Worm (Caenorhabditis elegans) whole organism, midembryonic: ENCODE measurements around the gene unc-7.

Experiments used
- T22C8.4 ChIP-seq: fragments of 200-800 bp; sonication (Bioruptor generic); IDR thresholded peaks from 2 replicates; pipeline ENCODE4 v1.3.6; 2022; ENCODE audit warnings: missing genetic modification characterization, missing compliant biosample characterization
- cog-1 ChIP-seq: sonication (generic microtip); optimal IDR thresholded peaks from 2 replicates; lab custom pipeline; 2016; ENCODE audit warnings: missing genetic modification characterization, missing compliant biosample characterization
- flt-1 ChIP-seq: fragments of 200-800 bp; sonication (Bioruptor generic); IDR thresholded peaks from 2 replicates; pipeline ENCODE4 v1.3.6; 2022; ENCODE audit warnings: missing genetic modification characterization, missing compliant biosample characterization
- klf-2 ChIP-seq: fragments of 200-800 bp; sonication (Bioruptor generic); conservative IDR thresholded peaks from 2 replicates; pipeline ENCODE4 v1.3.6; 2022; ENCODE audit warnings: missing genetic modification reagents, missing genetic modification characterization, missing compliant biosample characterization
- med-1 ChIP-seq: sonication (generic microtip); optimal IDR thresholded peaks from 2 replicates; lab custom pipeline; 2017; ENCODE audit warnings: missing genetic modification characterization, mild to moderate bottlenecking, missing compliant biosample characterization, antibody characterized with exemption, missing genetic modification reagents; ENCODE audit not compliant: insufficient read depth
- ref-1 ChIP-seq: fragments of 200-800 bp; sonication (Bioruptor generic); conservative IDR thresholded peaks from 2 replicates; pipeline ENCODE4 v1.3.6; 2022; ENCODE audit warnings: missing genetic modification reagents, missing genetic modification characterization, missing compliant biosample characterization
- tab-1 ChIP-seq: fragments of 200-800 bp; sonication (Bioruptor generic); IDR thresholded peaks from 2 replicates; pipeline ENCODE4 v1.3.6; 2022; ENCODE audit warnings: missing genetic modification characterization, missing compliant biosample characterization
- ztf-23 ChIP-seq: fragments of 200-800 bp; sonication (Bioruptor generic); IDR thresholded peaks from 2 replicates; pipeline ENCODE4 v1.3.6; 2022; ENCODE audit warnings: missing genetic modification reagents, missing genetic modification characterization, missing compliant biosample characterization
- ztf-29 ChIP-seq: fragments of 200-800 bp; sonication (Bioruptor generic); IDR thresholded peaks from 2 replicates; pipeline ENCODE4 v1.3.6; 2022; ENCODE audit warnings: missing genetic modification reagents, missing genetic modification characterization, missing compliant biosample characterization

unc-7 gene

DNA sequence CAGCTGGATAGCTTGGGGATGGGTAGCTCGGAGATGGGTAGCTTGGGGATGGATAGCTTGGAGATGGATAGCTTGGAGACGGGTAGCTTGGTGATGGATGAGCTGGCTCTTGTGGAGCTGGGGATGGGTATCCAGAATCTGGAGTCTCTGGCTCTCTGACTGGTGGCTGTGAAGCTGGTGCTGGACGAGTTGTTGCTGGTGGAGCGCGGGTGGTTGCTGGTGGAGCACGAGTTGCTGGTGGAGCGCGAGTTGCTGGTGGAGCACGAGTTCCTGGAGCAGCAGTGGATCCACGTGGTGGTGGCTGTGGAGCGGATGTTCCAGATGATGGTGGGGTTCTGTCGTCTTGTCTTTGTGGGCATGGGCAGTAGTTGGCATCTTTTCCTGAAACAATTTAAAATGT, 27.7 kb upstream of the unc-7 start:
- TF ChIP-seq flt-1 (GFP tag; lab: Robert Waterston, UW) (no peak), T22C8.4 (GFP tag; lab: Robert Waterston, UW) (no peak), ref-1 (GFP tag; lab: Robert Waterston, UW) (no peak), cog-1 (no peak), ztf-29 (GFP tag; lab: Robert Waterston, UW) (no peak), klf-2 (GFP tag; lab: Robert Waterston, UW) (no peak)

DNA sequence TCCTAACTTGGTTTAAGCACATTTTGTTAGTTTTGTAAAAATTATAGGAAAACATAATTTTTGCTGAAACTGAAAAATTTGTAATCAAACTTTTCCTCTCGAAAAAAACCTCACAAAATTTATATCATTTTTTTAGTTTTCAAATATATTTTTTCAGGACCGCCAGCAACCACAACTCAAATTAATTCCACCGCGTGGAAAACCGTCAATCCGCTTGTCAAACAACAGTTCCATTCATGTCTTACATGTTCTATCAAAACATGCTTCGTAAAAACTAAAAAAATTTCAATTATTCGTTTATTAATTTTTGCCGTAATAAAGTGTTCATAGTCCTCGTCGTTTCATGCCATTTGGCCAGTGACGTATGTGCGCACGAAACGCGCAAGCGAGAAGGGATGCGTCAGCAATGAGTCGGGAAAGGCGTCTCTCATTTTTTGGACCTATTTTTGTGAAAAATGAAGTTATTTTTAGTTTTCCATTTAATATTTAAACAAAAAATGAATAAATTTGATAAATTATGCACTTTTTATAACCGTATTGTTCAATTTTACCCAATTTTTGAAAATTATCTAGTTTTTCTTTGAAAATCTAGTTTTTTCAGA, 25.9 kb upstream of the unc-7 start, which contains the start of gene ucr-2.2:
Gene ucr-2.2, plus strand, starts transcription at position 602 of the 602 bp plus-strand sequence.
- no peak for TF ChIP-seq ref-1 (GFP tag; lab: Robert Waterston, UW)
- no peak for TF ChIP-seq tab-1 (GFP tag; lab: Robert Waterston, UW)
- no peak for TF ChIP-seq ztf-23
- TF ChIP-seq flt-1 (GFP tag; lab: Robert Waterston, UW): 0 out of 2 replicates have a peak, but pooled peaks have one; percentile 51
- peak; percentile 57 for TF ChIP-seq cog-1
- no peak for TF ChIP-seq med-1 (GFP tag; lab: Kevin White, UChicago)
- TF ChIP-seq T22C8.4 (GFP tag; lab: Robert Waterston, UW): no peak

DNA sequence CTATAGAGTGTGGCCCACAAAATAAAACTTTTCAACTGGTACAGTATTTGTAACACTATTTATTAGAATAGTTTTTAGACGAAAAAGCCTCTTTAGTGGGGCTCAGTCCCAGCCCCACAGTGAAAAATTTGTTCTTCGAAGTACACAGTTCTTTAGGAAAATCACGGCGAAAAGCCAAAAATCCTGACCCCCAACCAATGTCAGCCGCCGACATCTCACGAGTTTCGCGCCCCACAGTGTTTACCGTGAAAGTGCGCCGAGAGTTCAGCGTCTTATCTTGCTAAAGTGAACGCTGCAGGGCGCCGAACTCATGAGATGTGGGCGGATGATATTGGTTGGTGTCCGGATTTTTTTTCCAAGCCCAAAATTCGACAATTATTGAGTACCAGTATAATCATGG, 23.4 kb upstream of the unc-7 start:
- TF ChIP-seq ztf-29 (GFP tag; lab: Robert Waterston, UW) (no peak), med-1 (GFP tag; lab: Kevin White, UChicago) (no peak), T22C8.4 (GFP tag; lab: Robert Waterston, UW) (no peak), flt-1 (GFP tag; lab: Robert Waterston, UW) (no peak), ref-1 (GFP tag; lab: Robert Waterston, UW) (no peak), cog-1 (no peak), tab-1 (GFP tag; lab: Robert Waterston, UW) (no peak), ztf-23 (no peak), klf-2 (GFP tag; lab: Robert Waterston, UW) (no peak)

DNA sequence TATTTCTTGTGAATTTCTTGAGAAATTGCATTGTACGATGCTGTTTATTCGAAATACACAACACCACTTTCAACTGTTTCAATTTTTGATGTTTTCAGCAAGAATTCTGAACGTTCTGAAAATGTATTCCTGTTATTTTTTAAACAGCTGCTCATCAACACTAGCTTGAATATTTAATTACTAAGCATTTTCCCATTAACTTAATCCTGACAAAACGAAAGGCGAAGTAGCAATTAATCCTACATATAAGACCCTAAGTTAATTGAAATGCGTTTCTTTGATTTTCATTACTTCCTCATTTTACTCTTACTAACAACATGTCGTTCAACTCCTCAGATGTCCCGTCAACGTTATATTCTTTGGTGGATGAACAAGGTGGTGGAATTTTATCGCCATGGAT, 20.9 kb upstream of the unc-7 start, which contains the start of gene ocr-3:
Gene ocr-3, plus strand, starts transcription at position 301 of the 400 bp plus-strand sequence.
- TF ChIP-seq cog-1 (no peak), klf-2 (GFP tag; lab: Robert Waterston, UW) (no peak), ztf-23 (no peak), ztf-29 (GFP tag; lab: Robert Waterston, UW) (no peak), med-1 (GFP tag; lab: Kevin White, UChicago) (no peak), T22C8.4 (GFP tag; lab: Robert Waterston, UW) (no peak), tab-1 (GFP tag; lab: Robert Waterston, UW) (no peak), flt-1 (GFP tag; lab: Robert Waterston, UW) (no peak), ref-1 (GFP tag; lab: Robert Waterston, UW) (no peak)

- TF ChIP-seq med-1 (GFP tag; lab: Kevin White, UChicago): no peak
- no peak for TF ChIP-seq klf-2 (GFP tag; lab: Robert Waterston, UW)
- TF ChIP-seq ztf-23: no peak
- no peak for TF ChIP-seq ztf-29 (GFP tag; lab: Robert Waterston, UW)
- no peak for TF ChIP-seq cog-1
- TF ChIP-seq T22C8.4 (GFP tag; lab: Robert Waterston, UW): no peak
- no peak for TF ChIP-seq ref-1 (GFP tag; lab: Robert Waterston, UW)
- TF ChIP-seq flt-1 (GFP tag; lab: Robert Waterston, UW): no peak
- TF ChIP-seq tab-1 (GFP tag; lab: Robert Waterston, UW): no peak
Observed at ce11 chrX:15167692-15168091, 20.2 kb upstream of the unc-7 start.

ce11 chrX:15166122-15166521, 18.6 kb upstream of the unc-7 start, which contains the start of gene T10B10.8:
T10B10.8 (minus strand) TSS chrX:15166222.
- TF ChIP-seq ref-1 (GFP tag; lab: Robert Waterston, UW) (no peak), T22C8.4 (GFP tag; lab: Robert Waterston, UW) (no peak), ztf-23 (no peak), tab-1 (GFP tag; lab: Robert Waterston, UW) (no peak), cog-1 (no peak), med-1 (GFP tag; lab: Kevin White, UChicago) (no peak), flt-1 (GFP tag; lab: Robert Waterston, UW) (no peak), ztf-29 (GFP tag; lab: Robert Waterston, UW) (no peak), klf-2 (GFP tag; lab: Robert Waterston, UW) (no peak)

DNA sequence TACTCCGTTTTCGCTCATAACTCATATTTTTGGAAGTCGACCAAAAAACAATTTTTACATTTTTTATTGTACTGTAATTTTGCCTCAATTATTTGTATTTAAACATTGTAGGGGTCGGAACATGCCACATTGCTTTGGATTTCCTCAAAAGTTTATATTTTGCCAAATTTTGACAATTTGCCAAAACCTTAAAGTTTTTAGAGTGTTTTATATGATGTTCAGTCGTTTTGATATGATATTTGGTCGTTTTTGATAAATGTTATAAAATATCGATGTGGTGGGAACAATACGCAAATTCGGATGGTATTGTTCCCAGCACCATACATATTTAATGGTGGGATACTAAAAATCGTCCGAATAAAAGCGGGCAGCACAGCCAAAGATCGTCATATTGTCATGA, 16.6 kb upstream of the unc-7 start, which contains the start of gene T10B10.9:
Gene T10B10.9, plus strand, starts transcription at position 301 of the 400 bp plus-strand sequence.
- TF ChIP-seq cog-1: no peak
- TF ChIP-seq klf-2 (GFP tag; lab: Robert Waterston, UW): no peak
- no peak for TF ChIP-seq med-1 (GFP tag; lab: Kevin White, UChicago)
- TF ChIP-seq flt-1 (GFP tag; lab: Robert Waterston, UW): no peak
- TF ChIP-seq tab-1 (GFP tag; lab: Robert Waterston, UW): no peak
- no peak for TF ChIP-seq ref-1 (GFP tag; lab: Robert Waterston, UW)
- TF ChIP-seq ztf-23: no peak
- TF ChIP-seq T22C8.4 (GFP tag; lab: Robert Waterston, UW): no peak
- TF ChIP-seq ztf-29 (GFP tag; lab: Robert Waterston, UW): no peak

- TF ChIP-seq T22C8.4 (GFP tag; lab: Robert Waterston, UW) (no peak), klf-2 (GFP tag; lab: Robert Waterston, UW) (no peak), tab-1 (GFP tag; lab: Robert Waterston, UW) (no peak), cog-1 (no peak), ztf-29 (GFP tag; lab: Robert Waterston, UW) (no peak), flt-1 (GFP tag; lab: Robert Waterston, UW) (no peak), ztf-23 (no peak), ref-1 (GFP tag; lab: Robert Waterston, UW) (no peak), med-1 (GFP tag; lab: Kevin White, UChicago) (no peak)
Observed at ce11 chrX:15163118-15163517, 15.6 kb upstream of the unc-7 start.

DNA sequence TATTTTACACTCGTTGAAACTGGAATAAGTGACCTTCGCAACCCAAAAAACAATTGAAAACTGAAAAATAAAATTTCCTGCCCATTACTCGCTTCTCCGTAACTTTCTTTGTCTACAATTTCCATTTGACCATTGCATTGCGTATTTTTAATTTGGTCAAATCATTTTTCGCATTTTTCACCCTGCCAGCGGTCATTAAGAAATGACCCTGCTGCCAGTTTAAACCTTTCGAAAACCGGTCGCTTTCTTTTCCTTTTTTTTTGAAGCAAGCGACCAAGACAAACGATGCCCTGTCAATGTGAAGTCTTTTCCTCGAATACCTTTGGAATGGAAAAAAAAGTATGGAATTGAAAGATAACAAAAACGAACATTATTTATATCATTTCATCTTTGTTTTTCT, 13.4 kb upstream of the unc-7 start:
- TF ChIP-seq ref-1 (GFP tag; lab: Robert Waterston, UW) (no peak), med-1 (GFP tag; lab: Kevin White, UChicago) (no peak), klf-2 (GFP tag; lab: Robert Waterston, UW) (no peak), ztf-23 (no peak), cog-1 (no peak), T22C8.4 (GFP tag; lab: Robert Waterston, UW) (no peak), flt-1 (GFP tag; lab: Robert Waterston, UW) (no peak), ztf-29 (GFP tag; lab: Robert Waterston, UW) (no peak), tab-1 (GFP tag; lab: Robert Waterston, UW) (no peak)
